Worm (Caenorhabditis elegans): ENCODE data around the gene irld-57.

DNA sequence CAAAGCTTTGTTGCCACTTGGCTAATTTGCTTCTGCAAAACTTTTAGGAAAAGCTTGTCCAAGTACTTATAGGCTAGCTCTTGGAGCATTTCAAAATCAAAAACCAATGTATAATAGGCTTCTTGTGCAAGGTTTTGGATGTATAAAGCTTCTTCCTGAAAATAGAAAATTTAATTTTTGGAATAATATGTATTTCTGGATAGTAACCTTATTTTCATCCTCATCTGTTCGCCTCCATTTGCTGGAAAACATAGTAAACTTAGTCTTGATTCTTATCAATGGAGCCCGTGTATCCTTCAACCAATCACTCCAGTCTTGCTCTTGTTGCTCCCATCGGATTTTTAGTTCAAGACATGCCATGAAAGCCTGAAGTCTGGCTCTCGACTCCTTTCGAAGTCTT is 9.8 kb downstream of the irld-57 start, which contains the start of gene Y6E2A.4:
- TF ChIP-seq elt-2 (tag; optimal IDR thresholded peaks at IDR 0.05), result no peak
- no peak for TF ChIP-seq egl-27 (tag; optimal IDR thresholded peaks at IDR 0.05)
- TF ChIP-seq ztf-11 (tag; optimal IDR thresholded peaks at IDR 0.05), result no peak
- no peak for TF ChIP-seq ZK546.5 (tag; optimal IDR thresholded peaks at IDR 0.05)
- no peak for TF ChIP-seq tbx-2 (tag; optimal IDR thresholded peaks at IDR 0.05)
- TF ChIP-seq snpc-4 (tag; optimal IDR thresholded peaks at IDR 0.05), result no peak
- no peak for TF ChIP-seq pqm-1 (tag; optimal IDR thresholded peaks at IDR 0.05)
- TF ChIP-seq nhr-77 (tag; optimal IDR thresholded peaks at IDR 0.05), result no peak
- TF ChIP-seq mdl-1 (tag; optimal IDR thresholded peaks at IDR 0.05), result no peak
- TF ChIP-seq elt-1 (tag; optimal IDR thresholded peaks at IDR 0.05), result no peak
- no peak for TF ChIP-seq nfya-1 (tag; optimal IDR thresholded peaks at IDR 0.05; ENCODE audit: insufficient read depth)
